Fruit fly (Drosophila melanogaster) whole organism, embryonic: ENCODE measurements around the gene CG13843.

Experiments used
- Abd-B ChIP-seq: fragments of 200-800 bp; sonication (Bioruptor generic); optimal IDR thresholded peaks from 2 replicates; lab custom pipeline; 2018; ENCODE audit warnings: missing biosample characterization, mild to moderate bottlenecking, missing genetic modification characterization, moderate library complexity
- CG10147 ChIP-seq: fragments of 200-800 bp; sonication (Bioruptor generic); optimal IDR thresholded peaks from 2 replicates; lab custom pipeline; 2019; ENCODE audit warnings: missing biosample characterization, mild to moderate bottlenecking, missing genetic modification characterization, moderate library complexity
- CG11093 ChIP-seq: fragments of 200-800 bp; sonication (Bioruptor generic); IDR thresholded peaks from 3 replicates; pipeline ENCODE4 v1.3.6; 2022; ENCODE audit warnings: missing biosample characterization, missing genetic modification characterization
- CG11247 ChIP-seq: fragments of 200-800 bp; sonication (Bioruptor generic); IDR thresholded peaks from 2 replicates; pipeline ENCODE4 v1.3.6; 2022; ENCODE audit warnings: missing biosample characterization, missing genetic modification characterization
- CG11456 ChIP-seq: fragments of 200-800 bp; sonication (Bioruptor generic); IDR thresholded peaks from 3 replicates; pipeline ENCODE4 v1.3.6; 2022; ENCODE audit warnings: missing biosample characterization, missing genetic modification characterization
- CG13296 ChIP-seq: fragments of 200-800 bp; sonication (Bioruptor generic); optimal IDR thresholded peaks from 3 replicates; lab custom pipeline; 2018; ENCODE audit warnings: missing biosample characterization, mild to moderate bottlenecking, missing genetic modification characterization
- CG14860 ChIP-seq: fragments of 200-800 bp; sonication (Bioruptor generic); IDR thresholded peaks from 3 replicates; pipeline ENCODE4 v1.3.6; 2022; ENCODE audit warnings: missing biosample characterization, missing genetic modification characterization; ENCODE audit not compliant: partially characterized antibody
- CG14965 ChIP-seq: fragments of 200-800 bp; sonication (Bioruptor generic); optimal IDR thresholded peaks from 2 replicates; lab custom pipeline; 2016; ENCODE audit warnings: missing biosample characterization, missing genetic modification characterization, borderline replicate concordance
- CG1792 ChIP-seq: fragments of 200-800 bp; sonication (Bioruptor generic); optimal IDR thresholded peaks from 2 replicates; lab custom pipeline; 2016; ENCODE audit warnings: missing biosample characterization, missing genetic modification characterization
- CG2129 ChIP-seq: fragments of 200-800 bp; sonication (Bioruptor generic); IDR thresholded peaks from 2 replicates; pipeline ENCODE4 v1.3.6; 2022; ENCODE audit warnings: missing biosample characterization, missing genetic modification characterization; ENCODE audit not compliant: partially characterized antibody
- CG32767 ChIP-seq: fragments of 200-800 bp; sonication (Bioruptor generic); IDR thresholded peaks from 2 replicates; pipeline ENCODE4 v1.3.6; 2022; ENCODE audit warnings: missing biosample characterization, missing genetic modification characterization
- CG32772 ChIP-seq: fragments of 200-800 bp; sonication (Bioruptor generic); IDR thresholded peaks from 2 replicates; pipeline ENCODE4 v1.3.6; 2022; ENCODE audit warnings: missing biosample characterization, missing genetic modification characterization
- CG42726 ChIP-seq: fragments of 200-800 bp; sonication (Bioruptor generic); IDR thresholded peaks from 2 replicates; pipeline ENCODE4 v1.3.6; 2022; ENCODE audit warnings: missing biosample characterization, missing genetic modification characterization; ENCODE audit not compliant: partially characterized antibody
- CG7987 ChIP-seq: fragments of 200-800 bp; sonication (Bioruptor generic); optimal IDR thresholded peaks from 2 replicates; lab custom pipeline; 2018; ENCODE audit warnings: missing biosample characterization, mild to moderate bottlenecking, missing genetic modification characterization, moderate library complexity
- CG9437 ChIP-seq: fragments of 200-800 bp; sonication (Bioruptor generic); optimal IDR thresholded peaks from 2 replicates; lab custom pipeline; 2018; ENCODE audit warnings: missing biosample characterization, mild to moderate bottlenecking, missing genetic modification characterization
- E2f1 ChIP-seq: fragments of 200-800 bp; sonication (Bioruptor generic); IDR thresholded peaks from 2 replicates; pipeline ENCODE4 v1.3.6; 2022; ENCODE audit warnings: missing biosample characterization, missing genetic modification characterization
- Elba2 ChIP-seq: fragments of 200-800 bp; sonication (Bioruptor generic); optimal IDR thresholded peaks from 3 replicates; lab custom pipeline; 2016; ENCODE audit warnings: missing biosample characterization, missing genetic modification characterization
- Fer2 ChIP-seq: fragments of 200-800 bp; sonication (Bioruptor generic); optimal IDR thresholded peaks from 2 replicates; lab custom pipeline; 2018; ENCODE audit warnings: missing biosample characterization, mild to moderate bottlenecking, missing genetic modification characterization, moderate library complexity
- H15 ChIP-seq: fragments of 200-800 bp; sonication (Bioruptor generic); IDR thresholded peaks from 3 replicates; pipeline ENCODE4 v1.3.6; 2022; ENCODE audit warnings: missing biosample characterization, missing genetic modification characterization
- Jarid2 ChIP-seq: fragments of 200-800 bp; sonication (Bioruptor generic); optimal IDR thresholded peaks from 3 replicates; lab custom pipeline; 2017; ENCODE audit warnings: mild to moderate bottlenecking, missing biosample characterization, missing genetic modification reagents, missing genetic modification characterization
- Lim3 ChIP-seq: fragments of 200-800 bp; sonication (Bioruptor generic); IDR thresholded peaks from 2 replicates; pipeline ENCODE4 v1.3.6; 2022; ENCODE audit warnings: missing biosample characterization, missing genetic modification characterization
- MESR4 ChIP-seq: fragments of 200-800 bp; sonication (Bioruptor generic); optimal IDR thresholded peaks from 2 replicates; lab custom pipeline; 2018; ENCODE audit warnings: missing biosample characterization, mild to moderate bottlenecking, missing genetic modification characterization, moderate library complexity
- Myb ChIP-seq: fragments of 200-800 bp; sonication (Bioruptor generic); optimal IDR thresholded peaks from 2 replicates; lab custom pipeline; 2016; ENCODE audit warnings: missing biosample characterization, missing genetic modification characterization
- NC2α ChIP-seq: fragments of 200-800 bp; sonication (Bioruptor generic); optimal IDR thresholded peaks from 2 replicates; lab custom pipeline; 2016; ENCODE audit warnings: missing biosample characterization, missing genetic modification characterization
- NFAT ChIP-seq: fragments of 200-800 bp; sonication (Bioruptor generic); IDR thresholded peaks from 2 replicates; pipeline ENCODE4 v1.3.6; 2022; ENCODE audit warnings: missing biosample characterization, missing genetic modification characterization
- Pdp1 ChIP-seq, 2 experiments: fragments of 200-800 bp; sonication (Bioruptor generic); optimal IDR thresholded peaks; 3 replicates each; lab custom pipeline; 2016; ENCODE audit warnings: missing biosample characterization in 2 of 2, missing genetic modification characterization in 2 of 2, mild to moderate bottlenecking in 1 of 2, moderate library complexity in 1 of 2
- Sox102F ChIP-seq: fragments of 200-800 bp; sonication (Bioruptor generic); optimal IDR thresholded peaks from 2 replicates; lab custom pipeline; 2018; ENCODE audit warnings: missing biosample characterization, mild to moderate bottlenecking, missing genetic modification characterization, moderate library complexity
- Spps ChIP-seq: fragments of 200-800 bp; sonication (Bioruptor generic); optimal IDR thresholded peaks from 2 replicates; lab custom pipeline; 2018; ENCODE audit warnings: missing biosample characterization, mild to moderate bottlenecking, missing genetic modification characterization
- TFAM ChIP-seq: fragments of 200-800 bp; sonication (Bioruptor generic); optimal IDR thresholded peaks from 2 replicates; lab custom pipeline; 2017; ENCODE audit warnings: missing biosample characterization, missing genetic modification characterization, inconsistent platforms
- Xrp1 ChIP-seq: fragments of 200-800 bp; sonication (Bioruptor generic); IDR thresholded peaks from 2 replicates; pipeline ENCODE4 v1.3.6; 2022; ENCODE audit warnings: missing biosample characterization, missing genetic modification characterization
- cato ChIP-seq: fragments of 200-800 bp; sonication (Bioruptor generic); optimal IDR thresholded peaks from 2 replicates; lab custom pipeline; 2016; ENCODE audit warnings: missing biosample characterization, missing genetic modification characterization, borderline replicate concordance
- ci ChIP-seq: fragments of 200-800 bp; sonication (Bioruptor generic); IDR thresholded peaks from 3 replicates; pipeline ENCODE4 v1.3.6; 2022; ENCODE audit warnings: missing biosample characterization, missing genetic modification characterization
- crp ChIP-seq, 2 experiments: fragments of 200-800 bp; sonication (Bioruptor generic); optimal IDR thresholded peaks; 2 replicates in 1 of 2; 3 replicates in 1 of 2; lab custom pipeline; 2017; ENCODE audit warnings: missing biosample characterization in 2 of 2, missing genetic modification characterization in 2 of 2, mild to moderate bottlenecking in 1 of 2, moderate library complexity in 1 of 2
- esg ChIP-seq: fragments of 200-800 bp; sonication (Bioruptor generic); conservative IDR thresholded peaks from 2 replicates; pipeline ENCODE4 v1.3.6; 2022; ENCODE audit warnings: missing biosample characterization, missing genetic modification characterization
- ftz-f1 ChIP-seq: fragments of 200-800 bp; sonication (Bioruptor generic); optimal IDR thresholded peaks from 2 replicates; lab custom pipeline; 2016; ENCODE audit warnings: missing biosample characterization, missing genetic modification characterization
- nau ChIP-seq: fragments of 200-800 bp; sonication (Bioruptor generic); optimal IDR thresholded peaks from 3 replicates; lab custom pipeline; 2017; ENCODE audit warnings: missing biosample characterization, mild to moderate bottlenecking, missing genetic modification characterization, missing genetic modification reagents
- oc ChIP-seq: fragments of 200-800 bp; sonication (Bioruptor generic); optimal IDR thresholded peaks from 2 replicates; lab custom pipeline; 2018; ENCODE audit warnings: missing biosample characterization, mild to moderate bottlenecking, missing genetic modification characterization, moderate library complexity
- pan ChIP-seq, 4 experiments: fragments of >200 bp in 3 of 4; fragments of 200-800 bp in 1 of 4; sonication (Bioruptor generic) in 1 of 4; optimal IDR thresholded peaks in 3 of 4; IDR thresholded peaks in 1 of 4; 2 replicates each; pipeline versions ENCODE4 v1.3.6 to Lab custom; 2017 to 2022; ENCODE audit warnings: missing biosample characterization in 2 of 4, missing genetic modification characterization in 2 of 4, mixed read lengths in 1 of 4
- phol ChIP-seq: fragments of 200-800 bp; sonication (Bioruptor generic); optimal IDR thresholded peaks from 3 replicates; lab custom pipeline; 2018; ENCODE audit warnings: missing biosample characterization, mild to moderate bottlenecking, missing genetic modification characterization, moderate library complexity
- row ChIP-seq: fragments of 200-800 bp; sonication (Bioruptor generic); IDR thresholded peaks from 3 replicates; pipeline ENCODE4 v1.3.6; 2022; ENCODE audit warnings: missing biosample characterization, missing genetic modification characterization
- schlank ChIP-seq: fragments of 200-800 bp; sonication (Bioruptor generic); optimal IDR thresholded peaks from 2 replicates; lab custom pipeline; 2018; ENCODE audit warnings: missing biosample characterization, mild to moderate bottlenecking, missing genetic modification characterization
- so ChIP-seq: fragments of 200-800 bp; sonication (Bioruptor generic); IDR thresholded peaks from 3 replicates; pipeline ENCODE4 v1.3.6; 2022; ENCODE audit warnings: missing biosample characterization, missing genetic modification characterization
- tap ChIP-seq: fragments of 200-800 bp; optimal IDR thresholded peaks from 3 replicates; lab custom pipeline; 2019; ENCODE audit warnings: missing biosample characterization, mild to moderate bottlenecking, missing genetic modification characterization, moderate library complexity
- toy ChIP-seq: fragments of 200-800 bp; sonication (Bioruptor generic); IDR thresholded peaks from 2 replicates; pipeline ENCODE4 v1.3.6; 2022; ENCODE audit warnings: missing biosample characterization, missing genetic modification characterization
- twi ChIP-seq: fragments of 200-800 bp; optimal IDR thresholded peaks from 2 replicates; lab custom pipeline; 2019; ENCODE audit warnings: missing biosample characterization, mild to moderate bottlenecking, missing genetic modification characterization, moderate library complexity
- zfh1 ChIP-seq: fragments of 200-800 bp; sonication (Bioruptor generic); IDR thresholded peaks from 3 replicates; pipeline ENCODE4 v1.3.6; 2022; ENCODE audit warnings: missing biosample characterization, missing genetic modification characterization

The CG13843 gene

DNA sequence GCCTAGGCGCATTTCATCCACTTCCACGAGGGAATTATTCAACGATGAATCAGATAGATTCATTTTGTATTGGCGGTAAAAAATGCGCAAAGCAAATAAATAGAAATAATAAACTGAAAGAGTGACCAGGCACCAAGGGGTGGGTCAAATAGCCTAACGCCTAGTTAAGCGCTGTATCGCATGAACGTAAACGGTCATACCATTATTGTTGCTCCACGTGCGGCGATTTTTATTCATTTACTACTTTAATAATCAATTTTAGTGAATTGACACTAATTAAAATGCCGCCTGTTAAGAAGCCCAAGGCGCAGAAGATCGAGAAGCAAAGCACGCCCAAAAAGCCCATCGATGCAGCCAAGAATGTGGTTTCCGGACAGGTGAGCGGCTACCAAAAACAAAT, 24.7 kb upstream of the CG13843 start, which contains the start of the genes CG33107 and CG6937 (continued):
- TF ChIP-seq NC2α, result no peak

DNA sequence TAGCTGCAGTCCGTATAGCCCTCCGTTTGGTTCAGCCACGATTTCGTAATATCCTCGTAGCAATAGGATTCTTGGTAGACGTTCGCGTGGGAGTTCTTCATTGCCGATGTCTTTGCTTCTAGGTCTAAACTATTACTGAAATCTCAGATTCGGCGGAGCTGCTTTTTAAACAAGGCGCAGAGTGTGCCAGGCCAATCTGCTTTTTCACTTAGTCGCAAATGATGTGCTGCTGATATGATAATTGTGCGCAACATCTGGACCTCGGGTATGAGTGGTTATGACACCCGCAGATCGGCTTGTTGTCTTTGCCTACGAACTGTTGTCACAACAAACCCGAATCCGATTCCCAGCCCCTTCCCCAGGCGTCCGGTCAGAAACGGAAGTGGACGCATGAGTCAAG, 22.8 kb upstream of the CG13843 start, which contains the start of gene btn:
TSS of gene btn (minus strand) at position 101 of the 400 bp plus-strand sequence.
- no peak for TF ChIP-seq esg
- peak in 1 of 2 experiments; percentile 12 for TF ChIP-seq Pdp1 (GFP tag; optimal IDR thresholded peaks at IDR 0.05; lab: Kevin White, UChicago)
- TF ChIP-seq twi, result peak; percentile 84
- TF ChIP-seq zfh1 (GFP tag; lab: Robert Waterston, UW), result no peak
- TF ChIP-seq CG32767, result no peak
- TF ChIP-seq CG11247 (GFP tag; lab: Robert Waterston, UW), result no peak

DNA sequence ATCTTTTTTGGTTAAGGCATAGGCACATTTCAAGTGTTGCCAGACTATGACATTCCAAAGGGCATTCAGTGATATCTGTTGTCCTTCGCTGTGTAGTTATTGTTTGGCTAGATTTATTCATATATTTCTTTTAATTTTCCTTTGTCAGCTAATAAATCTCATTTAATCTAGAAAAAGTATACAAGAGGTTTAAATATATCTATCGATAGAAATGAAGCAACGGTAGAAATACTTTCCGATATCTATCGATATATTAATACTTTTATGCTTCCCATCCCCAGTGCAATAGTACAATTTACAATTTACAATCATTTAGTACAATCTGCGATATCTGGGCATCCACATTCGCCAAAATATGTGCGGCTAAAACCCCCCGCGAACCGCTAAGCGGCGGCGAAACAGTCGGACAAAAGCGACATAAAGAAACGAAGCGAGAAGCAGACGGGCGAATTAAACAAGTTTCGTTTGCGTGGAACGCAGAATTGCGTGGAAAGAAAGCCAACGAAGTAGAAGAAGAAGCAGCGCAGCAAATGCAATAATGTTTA, 21.8 kb upstream of the CG13843 start, which contains the start of gene Efa6:
TSS of gene Efa6 (plus strand) at position 337 of the 545 bp plus-strand sequence.
- TF ChIP-seq MESR4 (GFP tag; lab: Kevin White, UChicago), result peak; percentile 88
- peak; percentile 17 for TF ChIP-seq Elba2
- no peak for TF ChIP-seq CG11456 (GFP tag; lab: Robert Waterston, UW)
- TF ChIP-seq Fer2 (tag; lab: Kevin White, UChicago), result no peak
- TF ChIP-seq CG42726 (GFP tag; lab: Robert Waterston, UW), result peak; percentile 55; the same call in 1 of the 2 replicates
- TF ChIP-seq E2f1 (GFP tag; lab: Robert Waterston, UW), result no peak
- peak; percentile 2 for TF ChIP-seq schlank (tag; lab: Kevin White, UChicago)
- no peak for TF ChIP-seq CG32772 (GFP tag; lab: Robert Waterston, UW)
- TF ChIP-seq cato, result peak; percentile 31
- TF ChIP-seq CG1792 (GFP tag; lab: Kevin White, UChicago), result no peak
- TF ChIP-seq tap (tag; lab: Kevin White, UChicago), result peak; percentile 33
- TF ChIP-seq row (GFP tag; lab: Robert Waterston, UW), result peak; percentile 52
- TF ChIP-seq CG14965 (GFP tag; lab: Kevin White, UChicago), result no peak
- no peak for TF ChIP-seq so
- TF ChIP-seq crp (GFP tag; optimal IDR thresholded peaks at IDR 0.05; lab: Kevin White, UChicago), result no peak
- TF ChIP-seq CG13296 (GFP tag; lab: Kevin White, UChicago), result peak; percentile 5
- TF ChIP-seq CG10147 (GFP tag; lab: Kevin White, UChicago), result peak; percentile 26
- TF ChIP-seq CG2129 (GFP tag; lab: Robert Waterston, UW), result peak; percentile 94
- TF ChIP-seq oc (tag; lab: Kevin White, UChicago), result no peak
- TF ChIP-seq Abd-B (GFP tag; lab: Kevin White, UChicago), result peak; percentile 45
- no peak for TF ChIP-seq zfh1 (GFP tag; lab: Robert Waterston, UW)
- TF ChIP-seq ci, result peak; percentile 36; the same call in 1 of the 3 replicates
- peak; percentile 88 for TF ChIP-seq Myb (GFP tag; lab: Kevin White, UChicago)
- TF ChIP-seq Sox102F (GFP tag; lab: Kevin White, UChicago), result no peak
- no peak for TF ChIP-seq pan (optimal IDR thresholded peaks at IDR 0.05; lab: Kevin White, UChicago)
- TF ChIP-seq pan (GFP tag; optimal IDR thresholded peaks at IDR 0.05 in 1 of 2, IDR thresholded peaks at IDR 0.05 in 1 of 2), result no peak
- TF ChIP-seq CG9437 (GFP tag; lab: Kevin White, UChicago), result peak; percentile 18
- peak; percentile 16; the same call in 1 of the 2 replicates for TF ChIP-seq Xrp1 (GFP tag; lab: Robert Waterston, UW)
- TF ChIP-seq Jarid2 (GFP tag; lab: Kevin White, UChicago), result peak; percentile 93
- no peak for TF ChIP-seq CG11093
- TF ChIP-seq nau (GFP tag; lab: Kevin White, UChicago), result no peak
- TF ChIP-seq NFAT (GFP tag; lab: Robert Waterston, UW), result no peak
- TF ChIP-seq H15, result no peak
- TF ChIP-seq ftz-f1 (GFP tag; lab: Kevin White, UChicago), result peak; percentile 17
- no peak for TF ChIP-seq TFAM
- no peak for TF ChIP-seq toy (GFP tag; lab: Robert Waterston, UW)
- TF ChIP-seq phol (tag; lab: Kevin White, UChicago), result peak; percentile 66
- no peak for TF ChIP-seq Lim3
- TF ChIP-seq CG14860, result peak; percentile 91
- no peak for TF ChIP-seq Spps (tag; lab: Kevin White, UChicago)
- TF ChIP-seq CG7987 (GFP tag; lab: Kevin White, UChicago), result no peak
